Fruit fly (Drosophila melanogaster): Measurements from ENCODE around the gene Ho.

Ho gene

dm6 chr3R:11665508-11665907 is 14.0 kb upstream of the Ho start (continued):
- TF ChIP-seq Opbp (GFP tag; IDR thresholded peaks at IDR 0.05; ENCODE audit: partially characterized antibody) (peak; percentile 36; the same call in 1 of the 3 replicates), Taf1 (GFP tag; IDR thresholded peaks at IDR 0.05) (no peak), ase (GFP tag; IDR thresholded peaks at IDR 0.05) (0 out of 3 replicates have a peak, but pooled peaks have one; percentile 8), CG15601 (tag; optimal IDR thresholded peaks at IDR 0.05) (no peak), ap (GFP tag; IDR thresholded peaks at IDR 0.05) (no peak), hbn (GFP tag; IDR thresholded peaks at IDR 0.05; ENCODE audit: partially characterized antibody) (no peak), Eip74EF (GFP tag; optimal IDR thresholded peaks at IDR 0.05) (no peak), luna (GFP tag; optimal IDR thresholded peaks at IDR 0.05) (no peak), CG15269 (tag; optimal IDR thresholded peaks at IDR 0.05) (no peak), CG12236 (GFP tag; optimal IDR thresholded peaks at IDR 0.05) (no peak), Chrac-16 (GFP tag; optimal IDR thresholded peaks at IDR 0.05) (no peak), CG18011 (GFP tag; optimal IDR thresholded peaks at IDR 0.05) (no peak), CG17829 (tag; optimal IDR thresholded peaks at IDR 0.05) (no peak), pros (GFP tag; optimal IDR thresholded peaks at IDR 0.05) (no peak), CG10321 (GFP tag; IDR thresholded peaks at IDR 0.05) (no peak), B-H2 (GFP tag; optimal IDR thresholded peaks at IDR 0.05) (no peak), Trl (optimal IDR thresholded peaks at IDR 0.05) (no peak), Trl (GFP tag; optimal IDR thresholded peaks at IDR 0.05) (no peak), Hand (GFP tag; optimal IDR thresholded peaks at IDR 0.05) (no peak), CG3065 (GFP tag; optimal IDR thresholded peaks at IDR 0.05) (no peak), Rfx (GFP tag; IDR thresholded peaks at IDR 0.05) (0 out of 2 replicates have a peak, but pooled peaks have one; percentile 5), CG33213 (GFP tag; optimal IDR thresholded peaks at IDR 0.05) (no peak), H2.0 (GFP tag; IDR thresholded peaks at IDR 0.05) (no peak), CG12942 (GFP tag; optimal IDR thresholded peaks at IDR 0.05) (no peak), CG11695 (GFP tag; IDR thresholded peaks at IDR 0.05) (no peak), CG10543 (GFP tag; optimal IDR thresholded peaks at IDR 0.05) (no peak), nmo (GFP tag; optimal IDR thresholded peaks at IDR 0.05) (no peak), CG3995 (GFP tag; optimal IDR thresholded peaks at IDR 0.05) (peak; percentile 17), CG8359 (GFP tag; optimal IDR thresholded peaks at IDR 0.05; ENCODE audit: borderline replicate concordance) (no peak), gce (GFP tag; IDR thresholded peaks at IDR 0.05) (no peak), Six4 (GFP tag; optimal IDR thresholded peaks at IDR 0.05) (no peak), Oaz (GFP tag; IDR thresholded peaks at IDR 0.05) (no peak), CTCF (GFP tag; optimal IDR thresholded peaks at IDR 0.05) (peak; percentile 97), ci (GFP tag; IDR thresholded peaks at IDR 0.05) (0 out of 3 replicates have a peak, but pooled peaks have one; percentile 21), gfzf (GFP tag; optimal IDR thresholded peaks at IDR 0.05) (no peak), CG2199 (GFP tag; IDR thresholded peaks at IDR 0.05) (0 out of 3 replicates have a peak, but pooled peaks have one; percentile 35), cas (GFP tag; IDR thresholded peaks at IDR 0.05) (no peak), CG12659 (GFP tag; optimal IDR thresholded peaks at IDR 0.05) (no peak), scrt (GFP tag; optimal IDR thresholded peaks at IDR 0.05) (no peak), CG17361 (GFP tag; IDR thresholded peaks at IDR 0.05) (0 out of 3 replicates have a peak, but pooled peaks have one; percentile 9), CG34422 (GFP tag; IDR thresholded peaks at IDR 0.05) (no peak), crol (GFP tag; IDR thresholded peaks at IDR 0.05) (no peak), tio (GFP tag; optimal IDR thresholded peaks at IDR 0.05) (no peak), Xrp1 (GFP tag; IDR thresholded peaks at IDR 0.05) (no peak), gsb (GFP tag; IDR thresholded peaks at IDR 0.05) (no peak), zen2 (GFP tag; IDR thresholded peaks at IDR 0.05; ENCODE audit: partially characterized antibody) (no peak), Dref (GFP tag; IDR thresholded peaks at IDR 0.05) (no peak), stwl (tag; optimal IDR thresholded peaks at IDR 0.05) (peak; percentile 35), CG2116 (GFP tag; optimal IDR thresholded peaks at IDR 0.05) (peak; percentile 4), Med (GFP tag) (peak; percentile 72), CG31441 (GFP tag; IDR thresholded peaks at IDR 0.05) (no peak), CG14441 (GFP tag; IDR thresholded peaks at IDR 0.05) (no peak)
